Worm (Caenorhabditis elegans) whole organism, L2 larva: ENCODE results near the gene ephx-1.

ENCODE experiments used
- ama-1 ChIP-seq: fragments of 150-350 bp; optimal IDR thresholded peaks from 2 replicates; lab custom pipeline; 2018; ENCODE audit warnings: inconsistent platforms
- lin-39 ChIP-seq: fragments of 150-350 bp; optimal IDR thresholded peaks from 2 replicates; lab custom pipeline; 2014; ENCODE audit warnings: missing biosample characterization, missing genetic modification reagents, missing genetic modification characterization
- mdl-1 ChIP-seq, 2 experiments: fragments of 150-350 bp in 1 of 2; sonication (generic microtip) in 1 of 2; optimal IDR thresholded peaks; 2 replicates each; lab custom pipeline; 2017; ENCODE audit warnings: missing biosample characterization in 2 of 2, missing genetic modification characterization in 2 of 2

ce11 chrII:4000430-4000829 is 4.3 kb upstream of the ephx-1 start:
- TF ChIP-seq mdl-1 (tag; optimal IDR thresholded peaks at IDR 0.05; lab: Kevin White, UChicago): no peak
- no peak for TF ChIP-seq lin-39 (tag; lab: Kevin White, UChicago)
- TF ChIP-seq ama-1 (lab: Kevin White, UChicago): no peak
